Fruit fly (Drosophila melanogaster): ENCODE results near the gene CG16984.

CG16984 gene

DNA sequence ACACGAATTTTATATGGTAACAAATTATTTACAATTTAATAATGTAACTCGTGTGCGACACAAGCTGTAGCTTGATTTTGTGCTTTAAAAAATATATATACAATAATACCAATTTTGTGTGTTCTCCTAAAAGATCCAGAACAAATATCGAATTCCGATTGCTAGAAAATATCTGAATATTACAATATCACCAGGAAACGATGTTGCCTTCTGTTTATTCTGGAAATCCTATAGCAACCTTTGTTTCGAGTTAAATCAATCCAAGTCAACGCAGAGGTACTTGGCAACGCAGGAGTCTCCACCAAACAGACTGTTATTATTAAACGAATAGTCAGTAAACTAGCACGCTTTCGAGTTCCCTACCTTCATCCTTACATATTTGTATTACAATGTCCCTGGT, at the start of gene CG16984:
Gene CG16984 (plus strand): TSS at position 301 of the 400 bp plus-strand sequence.
- TF ChIP-seq CG8478 (optimal IDR thresholded peaks at IDR 0.05) = no peak
- TF ChIP-seq CTCF (optimal IDR thresholded peaks at IDR 0.05) = no peak

DNA sequence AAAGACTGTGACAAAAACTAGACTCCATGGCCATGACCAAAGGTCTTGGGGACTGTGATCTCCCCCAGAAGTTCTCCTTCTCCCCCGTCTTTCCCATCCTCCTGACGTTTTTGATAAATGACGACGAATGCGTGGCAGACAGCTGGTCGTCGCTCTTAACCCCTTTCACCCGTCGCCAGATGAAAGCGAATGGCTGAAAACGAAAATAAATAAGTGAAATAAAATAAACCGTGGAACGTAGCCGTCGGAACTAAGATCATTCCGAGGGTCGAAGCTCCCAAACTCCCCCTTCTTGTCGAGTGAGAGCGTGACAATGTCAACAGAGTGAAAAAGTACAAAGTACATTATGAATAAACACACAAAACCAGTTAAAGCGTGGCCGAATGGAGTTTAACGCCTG, 49.7 kb upstream of the CG16984 start:
- TF ChIP-seq CTCF (optimal IDR thresholded peaks at IDR 0.05) (no peak), CG8478 (optimal IDR thresholded peaks at IDR 0.05) (no peak)

DNA sequence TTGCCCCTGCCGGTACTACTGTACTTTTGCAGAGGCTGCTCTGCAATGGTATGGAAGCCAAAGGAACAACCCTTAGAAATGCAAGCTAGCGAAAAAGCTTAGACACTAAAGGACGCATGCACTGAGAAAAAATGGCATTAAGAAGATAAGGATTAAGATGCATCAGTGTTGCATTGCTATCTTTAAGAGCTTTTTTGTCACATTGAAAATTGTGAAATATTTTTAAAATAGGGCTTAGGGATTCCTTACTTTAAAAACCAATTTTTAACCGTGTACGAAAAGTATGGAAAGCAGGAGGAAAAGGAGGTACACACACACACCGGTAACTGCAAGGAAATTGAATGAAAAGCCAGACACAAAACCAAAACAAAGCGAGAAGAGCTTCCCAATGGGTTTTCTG, 46.6 kb upstream of the CG16984 start:
- TF ChIP-seq CTCF (optimal IDR thresholded peaks at IDR 0.05) = no peak
- no peak for TF ChIP-seq CG8478 (optimal IDR thresholded peaks at IDR 0.05)

DNA sequence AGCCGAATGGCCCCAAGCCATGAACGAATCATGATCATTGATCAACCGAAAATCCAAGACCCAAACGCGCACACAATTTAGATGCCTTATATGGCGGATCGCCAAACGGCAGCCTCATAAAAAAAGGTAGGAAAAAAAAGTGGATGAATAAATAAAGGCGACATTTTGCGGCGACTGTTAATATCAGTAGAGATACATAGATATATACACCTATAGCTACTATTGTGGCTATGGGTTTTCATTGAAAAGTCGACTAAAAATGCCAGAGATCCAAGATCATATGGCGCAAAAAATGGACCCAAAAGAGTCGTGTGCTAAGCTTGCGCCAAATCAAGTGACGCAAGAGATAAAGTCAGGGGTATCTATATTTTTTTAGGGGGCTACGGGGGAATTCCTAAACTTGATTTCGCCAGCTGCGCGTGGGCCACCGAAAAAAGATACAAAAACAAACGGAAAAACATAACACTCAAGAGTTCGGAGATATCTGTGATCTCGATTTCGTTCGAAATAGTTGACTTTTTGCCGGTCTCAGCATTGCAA, 44.4 kb upstream of the CG16984 start:
- TF ChIP-seq CG8478 (optimal IDR thresholded peaks at IDR 0.05) (no peak), CTCF (optimal IDR thresholded peaks at IDR 0.05) (no peak)

DNA sequence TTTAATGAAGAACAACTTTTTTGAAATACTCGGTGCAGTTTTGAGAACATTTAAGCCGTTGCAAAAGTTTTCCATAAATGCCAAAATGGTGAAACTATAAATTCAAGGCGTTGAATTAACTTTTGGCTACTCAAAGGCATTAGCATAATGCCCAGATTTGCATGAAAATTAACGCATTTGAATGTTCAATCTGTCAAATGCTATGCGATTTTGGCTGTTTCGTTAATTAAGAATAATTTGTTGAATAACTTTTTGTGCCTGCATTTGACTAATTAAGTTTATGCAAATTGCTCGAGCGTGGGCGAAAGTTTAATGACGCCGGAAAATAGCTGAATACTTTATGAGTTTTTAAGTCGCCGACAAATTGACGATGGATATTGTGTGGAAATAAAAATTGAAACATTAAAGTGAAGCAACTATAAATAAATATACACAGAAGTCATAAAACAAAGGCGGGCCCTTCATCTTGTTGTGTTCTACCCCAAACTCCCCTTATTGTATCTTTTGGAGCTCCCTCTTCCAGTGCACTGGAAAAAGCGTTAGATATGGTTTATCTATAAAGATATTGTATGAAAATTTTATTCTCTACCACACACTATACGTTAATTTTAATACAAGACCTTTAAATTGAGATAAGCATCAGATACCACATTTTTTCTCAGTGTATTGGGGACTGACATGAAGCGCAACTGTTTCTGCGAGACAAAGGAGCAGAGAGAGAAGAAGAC, 43.3 kb upstream of the CG16984 start:
- TF ChIP-seq CG8478 (optimal IDR thresholded peaks at IDR 0.05) (no peak), CTCF (optimal IDR thresholded peaks at IDR 0.05) (no peak)

DNA sequence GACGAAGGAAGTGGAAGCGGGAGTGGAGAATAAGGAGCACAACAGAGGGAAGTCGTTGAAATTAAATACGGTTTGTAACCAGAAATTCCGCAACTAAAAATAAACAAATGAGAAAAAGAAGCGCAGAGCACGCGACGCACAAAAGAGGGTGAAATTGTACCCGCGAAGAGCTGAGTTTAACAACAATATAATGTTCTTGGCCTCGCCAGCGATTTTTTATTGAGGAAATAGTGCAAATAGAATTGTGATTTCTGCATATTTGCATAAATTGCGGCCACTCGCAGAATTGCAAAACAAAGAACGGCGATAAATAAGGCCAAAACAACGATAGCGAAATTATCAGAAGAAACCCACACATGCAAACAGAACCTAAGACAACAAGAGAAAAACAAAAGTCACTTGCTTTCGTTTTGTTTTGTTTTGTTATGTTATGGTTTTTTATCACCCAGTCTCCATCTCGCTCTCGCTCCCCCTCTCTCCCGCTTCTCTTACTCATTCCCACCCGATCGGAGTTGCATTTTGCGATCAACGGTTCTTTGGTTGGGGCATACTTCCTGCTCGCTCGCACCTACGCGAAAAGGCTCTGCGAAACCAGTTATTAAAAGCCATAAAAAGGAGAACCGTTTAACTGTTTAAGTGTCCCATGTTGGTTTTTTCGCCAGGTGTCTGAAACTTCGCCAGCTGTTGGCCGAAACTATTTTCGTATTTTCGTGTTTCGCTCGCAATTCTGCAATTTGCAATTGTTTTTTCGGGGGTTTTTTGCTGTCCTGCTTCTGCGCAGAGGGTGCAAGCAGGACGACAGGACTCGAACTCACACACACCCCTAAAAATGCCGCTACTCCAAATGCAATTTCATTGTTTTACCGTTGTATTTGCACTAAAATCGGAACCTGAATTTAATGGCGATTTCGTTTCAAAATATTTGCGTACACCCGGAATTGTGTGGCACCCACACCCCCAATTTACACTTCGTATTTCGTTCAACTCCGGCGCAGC, 42.4 kb upstream of the CG16984 start:
- TF ChIP-seq CG8478 (optimal IDR thresholded peaks at IDR 0.05) = no peak
- no peak for TF ChIP-seq CTCF (optimal IDR thresholded peaks at IDR 0.05)

DNA sequence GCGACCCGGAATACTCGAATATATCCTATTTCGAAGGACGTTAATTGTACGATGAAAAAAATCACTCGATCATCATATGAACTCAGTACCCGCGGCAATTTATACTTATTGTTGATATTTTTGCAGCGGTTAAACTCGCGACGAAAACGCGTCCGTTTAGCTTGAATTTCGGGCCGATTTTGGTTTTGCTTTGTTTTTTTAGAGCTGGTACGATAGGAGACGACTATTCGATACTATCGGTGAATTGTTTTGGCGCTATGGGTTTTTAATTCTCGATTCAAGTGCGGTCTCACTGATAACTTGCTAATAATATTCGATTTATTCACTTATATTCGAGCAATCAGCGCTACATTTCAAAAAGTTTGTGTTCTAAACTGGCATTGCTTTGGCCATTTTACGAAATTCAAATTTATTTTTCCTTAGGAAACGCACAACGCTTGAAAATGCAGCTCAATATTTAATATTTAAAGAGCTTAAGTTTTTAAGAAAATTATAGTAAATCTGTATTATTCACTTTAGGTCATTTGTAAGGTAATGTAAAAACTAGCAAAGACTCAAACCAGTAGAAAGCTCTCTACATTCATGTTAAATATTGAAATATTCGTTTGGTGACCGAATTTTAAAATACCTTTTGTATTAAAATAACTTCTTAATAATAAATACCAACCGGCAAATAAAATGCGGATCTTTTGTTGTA, 41.3 kb upstream of the CG16984 start, which contains the start of gene Spn:
Gene Spn (minus strand): TSS at position 175 of the 697 bp plus-strand sequence.
- TF ChIP-seq CG8478 (optimal IDR thresholded peaks at IDR 0.05) (no peak), CTCF (optimal IDR thresholded peaks at IDR 0.05) (peak; percentile 42 to 55)

DNA sequence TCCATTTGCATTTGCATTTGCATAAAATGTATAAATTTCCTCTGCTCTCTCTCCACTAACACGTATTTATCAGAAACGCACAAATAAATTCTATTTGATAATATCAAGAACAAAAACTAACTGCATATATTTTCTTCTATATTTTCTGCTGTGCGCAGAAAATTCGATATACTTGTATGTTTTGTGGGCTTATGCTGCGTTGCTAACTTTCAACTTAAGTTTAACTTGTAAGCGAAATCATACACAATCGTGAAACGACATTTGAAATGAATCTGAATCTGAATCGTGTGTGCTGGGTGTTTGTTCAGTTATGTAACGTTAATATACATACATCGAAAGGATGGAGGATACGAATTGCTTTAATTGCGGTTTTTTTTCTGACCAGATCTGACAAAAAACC, 39.9 kb upstream of the CG16984 start:
- TF ChIP-seq CG8478 (optimal IDR thresholded peaks at IDR 0.05) (no peak), CTCF (optimal IDR thresholded peaks at IDR 0.05) (no peak)

DNA sequence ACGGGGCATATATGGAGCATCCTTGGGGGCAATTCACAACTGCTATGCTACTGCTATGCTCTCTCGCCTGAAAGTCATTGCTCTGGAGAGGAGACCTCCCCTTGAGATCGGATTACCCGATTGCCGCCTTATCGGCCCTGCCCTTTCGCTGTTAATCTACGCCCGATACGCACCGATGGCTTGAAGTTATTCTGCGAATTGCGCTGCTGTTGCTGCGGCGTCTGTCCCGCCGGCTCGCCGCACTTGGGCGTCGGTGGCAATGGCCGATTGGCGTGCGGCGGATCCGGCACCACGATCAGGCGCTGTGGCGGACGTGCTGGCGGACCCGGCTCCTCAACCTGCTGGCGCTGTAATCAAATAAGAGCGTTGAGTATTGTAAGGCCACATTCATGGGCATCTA, 29.6 kb upstream of the CG16984 start:
- no peak for TF ChIP-seq CTCF (optimal IDR thresholded peaks at IDR 0.05)
- TF ChIP-seq CG8478 (optimal IDR thresholded peaks at IDR 0.05) = no peak

DNA sequence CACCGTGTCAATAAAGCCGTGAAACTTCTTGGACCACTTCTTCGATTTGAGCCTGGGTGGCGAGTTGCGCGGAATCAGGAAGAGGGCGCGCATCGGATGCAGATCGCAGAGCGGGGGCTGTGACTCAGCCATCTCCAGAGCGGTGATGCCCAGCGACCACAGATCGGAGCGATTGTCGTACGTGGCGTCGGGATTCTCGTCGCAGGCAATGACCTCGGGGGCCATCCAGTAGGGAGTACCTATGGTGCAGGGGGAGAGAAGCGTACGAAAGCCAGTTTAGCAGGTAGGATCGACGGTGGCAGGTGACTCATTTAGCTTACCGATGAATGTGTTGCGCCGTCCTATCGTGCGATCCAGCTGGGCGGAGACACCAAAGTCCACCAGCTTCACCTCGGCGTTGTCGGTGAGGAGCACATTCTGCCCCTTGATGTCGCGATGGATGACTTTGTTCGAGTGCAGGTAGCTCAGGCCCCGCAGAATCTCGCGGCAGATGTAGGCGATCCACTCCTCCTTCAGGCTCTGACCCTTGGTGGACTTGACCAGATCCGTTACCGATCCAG, 28.5 kb upstream of the CG16984 start:
- TF ChIP-seq CTCF (optimal IDR thresholded peaks at IDR 0.05) (no peak), CG8478 (optimal IDR thresholded peaks at IDR 0.05) (no peak)

DNA sequence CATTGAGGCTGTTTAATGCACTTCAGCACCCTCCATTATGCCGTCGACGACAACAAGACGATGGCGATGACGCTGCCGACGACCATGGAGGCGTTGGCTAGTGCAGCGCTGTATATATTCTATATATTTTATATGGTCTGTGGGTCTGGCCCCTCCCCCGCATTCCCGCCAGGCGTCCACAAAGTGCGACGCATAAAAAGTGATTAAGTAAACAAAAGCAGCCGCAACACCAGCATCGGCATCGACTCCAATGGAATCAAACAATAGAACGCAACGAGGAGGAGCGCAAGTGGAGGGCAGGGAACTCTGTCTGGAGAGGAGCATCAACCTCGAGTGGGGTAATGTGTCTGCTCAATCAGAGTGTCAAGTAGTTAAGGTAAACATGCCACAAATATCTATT, 27.3 kb upstream of the CG16984 start:
- TF ChIP-seq CTCF (optimal IDR thresholded peaks at IDR 0.05) = no peak
- no peak for TF ChIP-seq CG8478 (optimal IDR thresholded peaks at IDR 0.05)

DNA sequence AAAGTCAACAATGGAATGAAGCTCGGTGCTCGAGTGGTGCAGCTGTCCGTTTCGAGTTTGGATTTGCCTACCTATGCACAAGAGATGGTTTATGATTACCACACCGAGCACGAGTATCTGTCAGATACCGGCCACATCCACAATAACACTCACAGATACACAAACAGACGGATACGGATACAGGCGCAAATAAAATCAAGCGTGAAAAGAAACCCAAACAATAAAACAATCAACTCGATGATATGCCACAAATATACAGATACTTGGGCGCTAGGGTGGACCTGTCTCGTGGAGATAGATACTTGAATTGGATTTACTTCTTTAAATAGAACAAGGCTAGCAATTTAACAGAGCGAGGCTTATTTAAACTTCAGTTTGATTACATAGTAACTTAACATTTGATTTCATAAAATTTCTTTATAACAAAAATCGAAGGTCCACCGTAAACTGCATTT, 25.3 kb upstream of the CG16984 start:
- TF ChIP-seq CG8478 (optimal IDR thresholded peaks at IDR 0.05) (no peak), CTCF (optimal IDR thresholded peaks at IDR 0.05) (no peak)

DNA sequence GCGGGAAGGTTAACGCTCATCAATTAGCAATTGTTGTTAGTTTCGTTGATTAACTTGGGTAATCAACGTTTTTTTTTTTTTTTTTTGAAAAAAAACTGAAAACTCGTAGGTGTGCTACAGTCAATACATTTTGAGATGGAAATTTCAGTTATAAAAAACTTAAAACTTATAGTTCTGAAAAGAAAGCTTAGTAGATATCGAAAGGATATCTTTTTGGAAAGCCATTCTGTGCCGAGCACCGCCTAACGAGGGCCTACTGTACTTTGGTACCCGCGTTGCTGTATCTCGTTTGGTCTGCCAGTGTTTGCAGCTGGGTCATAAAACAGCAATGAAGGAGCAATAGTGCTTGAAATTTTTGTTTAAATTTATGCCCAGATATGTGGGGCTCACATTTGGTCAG, 23.6 kb upstream of the CG16984 start:
- TF ChIP-seq CG8478 (optimal IDR thresholded peaks at IDR 0.05) (no peak), CTCF (optimal IDR thresholded peaks at IDR 0.05) (no peak)

DNA sequence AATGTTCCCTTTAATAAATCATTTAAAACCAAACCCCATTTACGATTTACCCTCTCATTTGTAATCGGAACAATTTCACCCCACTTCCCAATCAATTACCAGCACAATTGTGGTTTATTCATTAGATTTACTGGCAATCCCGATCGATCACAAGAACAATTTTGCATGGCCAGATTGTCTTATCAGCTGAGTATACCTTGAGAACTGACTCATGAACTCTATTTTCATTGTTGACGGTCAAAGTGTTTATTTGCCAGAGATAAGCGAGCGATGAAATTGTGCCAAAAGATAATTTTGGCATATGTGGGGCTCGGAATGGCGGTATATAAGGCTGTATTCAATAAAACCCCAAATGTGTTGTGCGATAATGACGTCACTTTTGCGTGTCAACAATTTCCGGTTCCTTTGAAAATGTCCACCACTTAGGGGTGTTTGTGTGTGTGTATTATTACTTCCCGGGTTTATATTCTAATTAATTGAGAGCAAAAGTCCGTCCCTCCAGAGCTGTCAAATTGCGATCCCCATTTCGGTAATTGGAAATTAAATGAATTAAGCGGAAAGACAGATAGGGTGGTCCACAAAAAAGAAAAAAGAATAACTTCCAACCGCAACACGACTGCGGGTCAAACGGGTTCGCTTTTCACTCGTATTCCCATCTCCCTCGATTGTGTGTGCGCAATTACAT, 22.5 kb upstream of the CG16984 start:
- TF ChIP-seq CTCF (optimal IDR thresholded peaks at IDR 0.05) (no peak), CG8478 (optimal IDR thresholded peaks at IDR 0.05) (no peak)
